Worm (Caenorhabditis elegans) whole organism, young adult: ENCODE measurements around the gene F35E12.9.

Source experiments
- B0019.2 ChIP-seq: fragments of 200-800 bp; sonication (Bioruptor generic); conservative IDR thresholded peaks from 2 replicates; pipeline ENCODE4 v1.3.6; 2022; ENCODE audit warnings: missing genetic modification reagents, missing genetic modification characterization, missing compliant biosample characterization
- D2030.7 ChIP-seq: fragments of 200-800 bp; sonication (Bioruptor generic); IDR thresholded peaks from 2 replicates; pipeline ENCODE4 v1.3.6; 2022; ENCODE audit warnings: missing genetic modification reagents, missing genetic modification characterization, missing compliant biosample characterization
- F33H1.4 ChIP-seq: fragments of 200-800 bp; sonication (Bioruptor generic); IDR thresholded peaks from 2 replicates; pipeline ENCODE4 v1.3.6; 2022; ENCODE audit warnings: missing genetic modification reagents, missing genetic modification characterization, missing compliant biosample characterization
- nhr-179 ChIP-seq: sonication (generic microtip); optimal IDR thresholded peaks from 2 replicates; lab custom pipeline; 2016; ENCODE audit warnings: mild to moderate bottlenecking, missing genetic modification characterization, missing compliant biosample characterization
- tlf-1 ChIP-seq: fragments of 200-800 bp; sonication (Bioruptor generic); optimal IDR thresholded peaks from 2 replicates; lab custom pipeline; 2018; ENCODE audit warnings: mild to moderate bottlenecking, missing genetic modification characterization, missing compliant biosample characterization

DNA sequence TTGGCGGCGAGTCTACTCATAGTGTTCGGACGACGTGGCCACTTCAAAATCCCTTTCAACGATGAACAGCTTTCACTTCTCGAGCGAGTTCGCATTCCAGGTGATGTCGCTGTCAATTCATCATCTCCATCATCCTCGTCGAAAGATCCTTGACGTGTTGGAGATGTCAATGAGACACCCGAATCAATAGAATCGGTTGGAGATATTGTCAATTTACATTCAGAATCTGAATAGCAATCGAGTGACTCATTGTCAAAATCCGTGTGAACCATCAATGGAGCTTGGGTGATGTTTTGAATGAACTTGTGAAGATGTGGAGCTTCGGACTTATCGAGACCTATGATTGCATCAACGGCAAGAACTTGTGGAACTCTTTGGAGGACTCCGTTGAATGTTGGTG lies 40.8 kb upstream of the F35E12.9 start:
- TF ChIP-seq tlf-1 (GFP tag; lab: Kevin White, UChicago) = no peak
- no peak for TF ChIP-seq B0019.2 (GFP tag; lab: Robert Waterston, UW)
- no peak for TF ChIP-seq nhr-179
- no peak for TF ChIP-seq F33H1.4
- TF ChIP-seq D2030.7 (GFP tag; lab: Robert Waterston, UW) = no peak
